Worm (Caenorhabditis elegans) whole organism, midembryonic: Measurements from ENCODE around the gene B0457.6.

Experiments
- flt-1 ChIP-seq: fragments of 200-800 bp; sonication (Bioruptor generic); IDR thresholded peaks from 2 replicates; pipeline ENCODE4 v1.3.6; 2022; ENCODE audit warnings: missing genetic modification characterization, missing compliant biosample characterization
- klf-2 ChIP-seq: fragments of 200-800 bp; sonication (Bioruptor generic); conservative IDR thresholded peaks from 2 replicates; pipeline ENCODE4 v1.3.6; 2022; ENCODE audit warnings: missing genetic modification reagents, missing genetic modification characterization, missing compliant biosample characterization
- med-1 ChIP-seq: sonication (generic microtip); optimal IDR thresholded peaks from 2 replicates; lab custom pipeline; 2017; ENCODE audit warnings: missing genetic modification characterization, mild to moderate bottlenecking, missing compliant biosample characterization, antibody characterized with exemption, missing genetic modification reagents; ENCODE audit not compliant: insufficient read depth
- tab-1 ChIP-seq: fragments of 200-800 bp; sonication (Bioruptor generic); IDR thresholded peaks from 2 replicates; pipeline ENCODE4 v1.3.6; 2022; ENCODE audit warnings: missing genetic modification characterization, missing compliant biosample characterization

ce11 chrII:8960414-8960813 lies 38.2 kb downstream of the B0457.6 start, which contains the start of gene cal-2:
- TF ChIP-seq klf-2 (GFP tag; lab: Robert Waterston, UW): no peak
- TF ChIP-seq med-1: no peak
- no peak for TF ChIP-seq tab-1 (GFP tag; lab: Robert Waterston, UW)
- TF ChIP-seq flt-1 (GFP tag; lab: Robert Waterston, UW): no peak
